Worm (Caenorhabditis elegans) whole organism, dauer: Measurements from ENCODE around the gene col-130.
"Not testable (repeated sequence)": the region's sequence is repeated elsewhere in the genome, so short reads cannot be mapped to it uniquely, and the experiment has no call there.

Source experiments
- unc-62 ChIP-seq: sonication (generic microtip); optimal IDR thresholded peaks from 2 replicates; lab custom pipeline; 2017; ENCODE audit warnings: missing biosample characterization, missing genetic modification reagents, missing genetic modification characterization

The col-130 gene

ce11 chrIV:12428467-12428866 is at the start of gene col-130:
TSS of gene col-130 (minus strand) at chrIV:12428516.
- TF ChIP-seq unc-62 (GFP tag; lab: Kevin White, UChicago) = no peak

- not testable (repeated sequence) for TF ChIP-seq unc-62 (GFP tag; lab: Kevin White, UChicago)
Measured at ce11 chrIV:12476942-12477341, 48.6 kb upstream of the col-130 start, which contains the start of gene T04A11.1. TSS of gene T04A11.1 (minus strand) at chrIV:12477042.

- TF ChIP-seq unc-62 (GFP tag; lab: Kevin White, UChicago) = no peak
Measured at ce11 chrIV:12468359-12468758, 40.0 kb upstream of the col-130 start, which contains the start of gene igdb-2. TSS of gene igdb-2 (plus strand) at chrIV:12468659.

- TF ChIP-seq unc-62 (GFP tag; lab: Kevin White, UChicago) = no peak
Measured at ce11 chrIV:12467761-12468160, 39.4 kb upstream of the col-130 start.

- no peak for TF ChIP-seq unc-62 (GFP tag; lab: Kevin White, UChicago)
Measured at ce11 chrIV:12464822-12465221, 36.5 kb upstream of the col-130 start.

ce11 chrIV:12463370-12463769 is 35.1 kb upstream of the col-130 start, which contains the start of gene C25G4.8:
TSS of gene C25G4.8 (minus strand) at chrIV:12463470.
- no peak for TF ChIP-seq unc-62 (GFP tag; lab: Kevin White, UChicago)

ce11 chrIV:12456613-12457012 is 28.3 kb upstream of the col-130 start, which contains the start of gene C25G4.7:
TSS of gene C25G4.7 (plus strand) at chrIV:12456913.
- TF ChIP-seq unc-62 (GFP tag; lab: Kevin White, UChicago) = no peak

ce11 chrIV:12454750-12455149 is 26.4 kb upstream of the col-130 start, which contains the start of gene smz-1:
TSS of gene smz-1 (plus strand) at chrIV:12455050.
- no peak for TF ChIP-seq unc-62 (GFP tag; lab: Kevin White, UChicago)

- no peak for TF ChIP-seq unc-62 (GFP tag; lab: Kevin White, UChicago)
Measured at ce11 chrIV:12454115-12454514, 25.8 kb upstream of the col-130 start, which contains the start of gene spe-44. TSS of gene spe-44 (minus strand) at chrIV:12454215.

ce11 chrIV:12451225-12451831 is 23.0 kb upstream of the col-130 start, which contains the start of gene dpy-26:
TSS of gene dpy-26 (minus strand) at chrIV:12451335.
- TF ChIP-seq unc-62 (GFP tag; lab: Kevin White, UChicago) = no peak

- TF ChIP-seq unc-62 (GFP tag; lab: Kevin White, UChicago) = no peak
Measured at ce11 chrIV:12445463-12445934, 17.2 kb upstream of the col-130 start, which contains the start of gene C25G4.3. TSS of gene C25G4.3 (minus strand) at chrIV:12445884.

- TF ChIP-seq unc-62 (GFP tag; lab: Kevin White, UChicago) = no peak
Measured at ce11 chrIV:12443936-12444335, 15.6 kb upstream of the col-130 start, which contains the start of gene C25G4.2. TSS of gene C25G4.2 (minus strand) at chrIV:12444035.

- TF ChIP-seq unc-62 (GFP tag; lab: Kevin White, UChicago) = no peak
Measured at ce11 chrIV:12441715-12442114, 13.4 kb upstream of the col-130 start, which contains the start of gene C25G4.17. TSS of gene C25G4.17 (plus strand) at chrIV:12442015.

- no peak for TF ChIP-seq unc-62 (GFP tag; lab: Kevin White, UChicago)
Measured at ce11 chrIV:12438359-12438758, 10.0 kb upstream of the col-130 start, which contains the start of gene clec-185. TSS of gene clec-185 (plus strand) at chrIV:12438659.

- no peak for TF ChIP-seq unc-62 (GFP tag; lab: Kevin White, UChicago)
Measured at ce11 chrIV:12435442-12435841, 7.1 kb upstream of the col-130 start, which contains the start of gene irg-4. TSS of gene irg-4 (plus strand) at chrIV:12435833.

ce11 chrIV:12432340-12432739 is 4.0 kb upstream of the col-130 start, which contains the start of gene clec-184:
TSS of gene clec-184 (plus strand) at chrIV:12432640.
- TF ChIP-seq unc-62 (GFP tag; lab: Kevin White, UChicago) = no peak
